Worm (Caenorhabditis elegans): ENCODE results near the gene oac-10.

oac-10 gene

DNA sequence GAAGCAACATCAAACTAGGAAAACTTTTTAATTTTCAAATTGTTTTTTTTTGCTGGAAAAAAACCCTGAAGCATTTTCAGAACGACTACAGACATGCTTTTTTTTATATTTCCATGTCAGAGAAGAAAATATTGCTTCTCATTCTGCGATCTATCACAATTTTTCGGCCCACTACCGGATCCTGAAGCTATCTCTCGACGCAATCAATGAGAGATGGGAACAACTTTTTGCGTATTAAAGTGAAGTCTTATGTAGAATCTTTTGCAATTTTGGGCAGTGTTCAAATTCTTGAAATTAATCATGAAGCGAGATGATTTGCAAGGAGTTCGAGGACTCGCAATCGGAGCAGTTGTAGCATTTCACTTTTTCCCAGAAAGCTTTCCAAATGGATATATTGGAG, at the start of gene oac-10:
oac-10 (plus strand) TSS at position 301 of the 400 bp plus-strand sequence.
- TF ChIP-seq ztf-16 (tag; optimal IDR thresholded peaks at IDR 0.05) (no peak), lim-6 (tag; optimal IDR thresholded peaks at IDR 0.05) (no peak), ama-1 (optimal IDR thresholded peaks at IDR 0.05) (no peak), T23F11.4 (GFP tag; optimal IDR thresholded peaks at IDR 0.05) (no peak), dmd-4 (tag; optimal IDR thresholded peaks at IDR 0.05; ENCODE audit: borderline replicate concordance) (no peak), C38D4.7 (GFP tag; optimal IDR thresholded peaks at IDR 0.05) (no peak), ceh-48 (tag; optimal IDR thresholded peaks at IDR 0.05) (no peak), ceh-2 (tag; optimal IDR thresholded peaks at IDR 0.05) (no peak), gmeb-2 (tag; optimal IDR thresholded peaks at IDR 0.05) (no peak)

DNA sequence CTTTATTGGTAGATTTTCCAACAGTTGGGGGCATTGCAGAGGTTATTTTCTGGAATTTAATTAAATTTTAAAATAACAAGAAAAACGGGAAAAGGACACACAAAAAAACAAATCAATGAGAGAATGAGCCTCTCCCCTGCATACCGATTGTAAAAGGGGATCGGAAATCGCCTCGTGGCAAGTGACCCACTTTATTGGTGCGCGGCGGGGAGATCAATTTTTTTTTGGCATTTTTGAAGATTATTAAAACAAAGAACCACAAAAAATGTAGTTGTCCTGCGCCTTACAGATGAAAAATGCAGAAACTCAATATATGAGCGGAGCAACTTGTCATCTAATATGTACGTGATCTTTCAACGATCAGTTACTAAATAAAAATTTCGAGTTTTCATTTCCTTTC, 48.5 kb upstream of the oac-10 start, which contains the start of gene F54D10.7:
F54D10.7 (minus strand) TSS at position 49 of the 400 bp plus-strand sequence.
- TF ChIP-seq K02D7.2 (tag; optimal IDR thresholded peaks at IDR 0.05) (no peak), ttx-3 (tag; optimal IDR thresholded peaks at IDR 0.05) (no peak), lin-11 (tag; optimal IDR thresholded peaks at IDR 0.05) (no peak), ceh-6 (GFP tag; optimal IDR thresholded peaks at IDR 0.05) (no peak), pqm-1 (tag; optimal IDR thresholded peaks at IDR 0.05) (no peak), ceh-22 (tag; optimal IDR thresholded peaks at IDR 0.05) (no peak), fkh-10 (GFP tag; optimal IDR thresholded peaks at IDR 0.05) (no peak), unc-42 (tag; optimal IDR thresholded peaks at IDR 0.05) (no peak), rnt-1 (tag; optimal IDR thresholded peaks at IDR 0.05) (no peak), zip-5 (tag; optimal IDR thresholded peaks at IDR 0.05) (no peak), unc-86 (tag; optimal IDR thresholded peaks at IDR 0.05) (no peak), madf-2 (tag; optimal IDR thresholded peaks at IDR 0.05) (no peak), sox-2 (GFP tag; IDR thresholded peaks at IDR 0.05) (no peak)

DNA sequence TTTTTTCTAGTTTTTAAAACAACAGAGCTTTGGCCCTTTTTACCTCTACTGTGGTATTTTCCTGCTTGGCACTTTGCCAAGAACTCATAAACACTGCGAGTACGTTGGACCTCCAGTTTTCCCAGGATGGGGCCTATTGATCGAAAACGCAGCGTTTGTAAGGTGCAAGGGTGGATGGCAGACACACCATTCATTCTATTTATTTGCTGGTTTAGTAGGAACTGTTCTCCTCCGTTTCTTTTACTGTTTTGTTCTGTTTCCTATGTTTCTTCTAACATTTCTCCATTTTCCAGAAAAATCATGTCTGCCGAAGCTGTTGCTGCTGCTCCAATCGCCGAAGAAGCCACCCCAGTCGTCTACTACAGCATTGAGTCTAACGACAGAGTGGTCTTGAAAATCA, 45.8 kb upstream of the oac-10 start, which contains the start of gene skr-15:
skr-15 (plus strand) TSS at position 301 of the 400 bp plus-strand sequence.
- no peak for TF ChIP-seq dmd-4 (tag; optimal IDR thresholded peaks at IDR 0.05; ENCODE audit: borderline replicate concordance)
- TF ChIP-seq tbx-7 (tag; optimal IDR thresholded peaks at IDR 0.05): no peak
- no peak for TF ChIP-seq ceh-34 (tag; optimal IDR thresholded peaks at IDR 0.05)
- no peak for TF ChIP-seq nhr-11 (tag; optimal IDR thresholded peaks at IDR 0.05)

DNA sequence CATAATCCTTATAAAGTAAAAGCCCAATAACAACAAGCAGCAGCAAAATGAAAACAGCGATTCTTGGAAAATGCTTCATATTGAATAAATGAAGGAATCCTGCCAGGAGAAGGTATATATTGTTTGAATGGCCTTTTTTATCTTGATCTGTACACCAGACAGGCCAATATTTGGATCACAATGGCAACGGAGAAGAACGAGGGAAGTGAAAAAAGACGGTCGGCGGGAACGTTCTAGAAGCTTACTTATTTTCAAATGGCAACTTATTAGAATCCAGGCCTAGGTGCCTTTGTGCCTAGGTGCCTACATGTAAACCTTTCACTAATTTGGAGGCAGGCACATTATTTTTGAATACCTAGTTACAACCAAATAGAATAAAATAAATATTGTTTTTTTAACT, 41.9 kb upstream of the oac-10 start, which contains the start of gene F54D10.8:
F54D10.8 (minus strand) TSS at position 101 of the 400 bp plus-strand sequence.
- no peak for TF ChIP-seq fkh-6 (tag; optimal IDR thresholded peaks at IDR 0.05)
- no peak for TF ChIP-seq hlh-13 (GFP tag; optimal IDR thresholded peaks at IDR 0.05)
- no peak for TF ChIP-seq ceh-18 (tag; optimal IDR thresholded peaks at IDR 0.05)
- no peak for TF ChIP-seq ceh-31 (tag; optimal IDR thresholded peaks at IDR 0.05)
- TF ChIP-seq hlh-15 (tag; optimal IDR thresholded peaks at IDR 0.05): no peak
- no peak for TF ChIP-seq F13H6.1 (tag; optimal IDR thresholded peaks at IDR 0.05)

DNA sequence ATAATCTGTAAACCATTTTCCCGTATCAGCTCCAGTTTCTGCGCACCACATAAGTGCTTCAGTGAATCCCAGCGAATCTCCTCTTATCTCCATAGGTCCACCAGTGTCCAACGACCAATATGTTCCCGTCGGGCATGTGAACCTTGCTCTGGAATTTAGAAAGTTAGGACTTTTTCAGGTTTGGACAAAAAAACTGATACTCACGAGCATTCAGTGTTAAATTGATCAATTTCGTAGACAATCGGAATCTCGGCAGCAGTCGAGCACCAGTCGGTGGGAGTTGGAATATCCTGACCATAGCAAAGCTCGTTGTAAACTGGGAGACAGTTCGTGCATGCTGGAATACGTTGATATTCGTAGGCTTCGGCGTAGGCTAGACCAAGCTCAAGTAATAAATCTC, 40.1 kb upstream of the oac-10 start:
- TF ChIP-seq rnt-1 (tag; optimal IDR thresholded peaks at IDR 0.05): no peak
- TF ChIP-seq npax-4 (tag; optimal IDR thresholded peaks at IDR 0.05): no peak
- TF ChIP-seq ceh-24 (tag; optimal IDR thresholded peaks at IDR 0.05): no peak

DNA sequence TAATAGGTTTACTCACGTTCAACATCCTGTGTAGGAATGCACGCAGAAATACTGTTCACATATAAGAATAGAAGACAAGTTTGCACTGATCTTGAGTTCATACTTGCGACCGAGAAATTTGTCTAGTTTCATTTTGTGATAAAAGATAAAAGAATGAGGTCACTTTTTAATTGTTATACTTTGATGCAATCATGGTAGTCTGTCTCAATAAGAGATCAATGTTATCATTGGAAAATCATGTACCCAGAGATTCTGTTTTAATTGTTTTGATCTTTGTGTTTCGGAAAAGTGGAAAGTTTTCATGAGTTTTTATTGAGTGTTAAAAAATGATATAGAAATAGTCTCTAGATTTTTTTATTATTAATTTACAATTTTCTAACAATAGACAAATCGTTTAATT, 37.3 kb upstream of the oac-10 start, which contains the start of gene F54D10.9:
F54D10.9 (minus strand) TSS at position 101 of the 400 bp plus-strand sequence.
- TF ChIP-seq ceh-31 (tag; optimal IDR thresholded peaks at IDR 0.05): no peak
- TF ChIP-seq dmd-4 (tag; optimal IDR thresholded peaks at IDR 0.05; ENCODE audit: borderline replicate concordance): no peak
- no peak for TF ChIP-seq ceh-2 (tag; optimal IDR thresholded peaks at IDR 0.05)
- TF ChIP-seq elt-4 (tag; optimal IDR thresholded peaks at IDR 0.05): no peak
- TF ChIP-seq pax-1 (tag; optimal IDR thresholded peaks at IDR 0.05): no peak
- TF ChIP-seq ceh-6 (GFP tag; optimal IDR thresholded peaks at IDR 0.05): no peak
- no peak for TF ChIP-seq ceh-30 (tag; optimal IDR thresholded peaks at IDR 0.05)
- TF ChIP-seq hlh-13 (GFP tag; optimal IDR thresholded peaks at IDR 0.05): no peak
- no peak for TF ChIP-seq ttx-3 (tag; optimal IDR thresholded peaks at IDR 0.05)
- TF ChIP-seq ceh-18 (tag; optimal IDR thresholded peaks at IDR 0.05): no peak
- TF ChIP-seq ceh-45 (GFP tag; IDR thresholded peaks at IDR 0.05): no peak
- TF ChIP-seq unc-55 (GFP tag; optimal IDR thresholded peaks at IDR 0.05): no peak
- TF ChIP-seq lin-11 (tag; optimal IDR thresholded peaks at IDR 0.05): no peak
- no peak for TF ChIP-seq nhr-232 (tag; optimal IDR thresholded peaks at IDR 0.05)
- no peak for TF ChIP-seq eyg-1 (tag; optimal IDR thresholded peaks at IDR 0.05)
- no peak for TF ChIP-seq fkh-10 (GFP tag; optimal IDR thresholded peaks at IDR 0.05)
- no peak for TF ChIP-seq pros-1 (tag; optimal IDR thresholded peaks at IDR 0.05)
- TF ChIP-seq C08G9.2 (tag; optimal IDR thresholded peaks at IDR 0.05): no peak
- TF ChIP-seq pat-9 (tag; optimal IDR thresholded peaks at IDR 0.05): no peak
